Worm (Caenorhabditis elegans) whole organism, mixed stage, embryonic: ENCODE results near the gene sdn-1.

ENCODE experiments used
- M03D4.4 ChIP-seq: sonication (generic microtip); optimal IDR thresholded peaks from 2 replicates; lab custom pipeline; 2017; ENCODE audit warnings: mild to moderate bottlenecking, missing genetic modification characterization, missing compliant biosample characterization
- blmp-1 ChIP-seq: fragments of 150-350 bp; optimal IDR thresholded peaks from 2 replicates; lab custom pipeline; 2014; ENCODE audit warnings: missing biosample characterization, missing genetic modification characterization
- ceh-43 ChIP-seq: fragments of 200-800 bp; sonication (Bioruptor generic); optimal IDR thresholded peaks from 2 replicates; lab custom pipeline; 2018; ENCODE audit warnings: mild to moderate bottlenecking, missing genetic modification characterization, moderate library complexity, missing compliant biosample characterization
- ces-1 ChIP-seq: fragments of 150-350 bp; optimal IDR thresholded peaks from 2 replicates; lab custom pipeline; 2014; ENCODE audit warnings: missing biosample characterization, missing genetic modification reagents, missing genetic modification characterization
- lin-32 ChIP-seq: fragments of 200-800 bp; sonication (Bioruptor generic); optimal IDR thresholded peaks from 2 replicates; lab custom pipeline; 2018; ENCODE audit warnings: mild to moderate bottlenecking, missing genetic modification characterization, missing compliant biosample characterization
- lsy-2 ChIP-seq: fragments of 150-350 bp; optimal IDR thresholded peaks from 2 replicates; lab custom pipeline; 2014; ENCODE audit warnings: missing biosample characterization, missing genetic modification characterization
- nhr-237 ChIP-seq: fragments of 150-350 bp; optimal IDR thresholded peaks from 2 replicates; lab custom pipeline; 2014; ENCODE audit warnings: missing biosample characterization, missing genetic modification characterization
- pha-4 ChIP-seq: fragments of 150-350 bp; optimal IDR thresholded peaks from 2 replicates; lab custom pipeline; 2018; ENCODE audit warnings: missing biosample characterization, missing genetic modification reagents, missing genetic modification characterization
- snpc-4 ChIP-seq: fragments of 150-350 bp; optimal IDR thresholded peaks from 2 replicates; lab custom pipeline; 2014; ENCODE audit warnings: missing biosample characterization, missing genetic modification characterization
- tbx-8 ChIP-seq: fragments of 200-800 bp; sonication (Bioruptor generic); optimal IDR thresholded peaks from 2 replicates; lab custom pipeline; 2018; ENCODE audit warnings: mild to moderate bottlenecking, missing genetic modification characterization, moderate library complexity, missing compliant biosample characterization
- unc-62 ChIP-seq: fragments of 150-350 bp; optimal IDR thresholded peaks from 2 replicates; lab custom pipeline; 2014; ENCODE audit warnings: missing biosample characterization, missing genetic modification reagents, missing genetic modification characterization
- ztf-11 ChIP-seq: fragments of 150-350 bp; optimal IDR thresholded peaks from 2 replicates; lab custom pipeline; 2014; ENCODE audit warnings: missing biosample characterization, missing genetic modification characterization

DNA sequence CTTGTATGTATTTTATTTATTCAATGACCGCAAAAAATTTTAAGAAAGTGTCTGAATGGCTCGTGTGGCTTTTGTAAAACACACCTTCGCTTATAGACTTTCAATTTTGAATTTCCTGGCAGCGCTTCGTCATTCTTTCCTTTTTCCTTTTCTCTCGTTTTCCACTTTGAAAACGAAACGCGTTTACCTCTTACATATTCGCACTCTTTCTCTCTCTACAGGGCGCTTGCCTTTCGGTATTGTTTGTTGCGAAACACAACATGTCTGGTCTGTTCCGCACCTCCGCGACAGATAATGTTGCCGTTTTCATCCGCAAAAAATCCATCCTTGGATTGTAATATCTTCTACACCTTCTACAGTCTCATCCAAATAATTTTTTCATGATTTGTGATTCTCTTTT is 47.4 kb upstream of the sdn-1 start:
- no peak for TF ChIP-seq lin-32 (GFP tag; lab: Kevin White, UChicago)
- TF ChIP-seq pha-4 = no peak
- no peak for TF ChIP-seq ces-1 (GFP tag; lab: Kevin White, UChicago)
- no peak for TF ChIP-seq tbx-8 (GFP tag; lab: Kevin White, UChicago)
- TF ChIP-seq M03D4.4 (tag; lab: Kevin White, UChicago) = no peak
- TF ChIP-seq nhr-237 (tag; lab: Kevin White, UChicago) = no peak
- TF ChIP-seq unc-62 (GFP tag; lab: Kevin White, UChicago) = no peak
- peak; percentile 71 for TF ChIP-seq blmp-1 (tag; lab: Kevin White, UChicago)
- TF ChIP-seq snpc-4 = no peak
- TF ChIP-seq ceh-43 = no peak
- no peak for TF ChIP-seq ztf-11 (tag; lab: Kevin White, UChicago)
- no peak for TF ChIP-seq lsy-2 (tag; lab: Kevin White, UChicago)
